Worm (Caenorhabditis elegans) whole organism, L4 larva: ENCODE measurements around the gene nspe-3.

Experiments
- F10B5.3 ChIP-seq: sonication (generic microtip); optimal IDR thresholded peaks from 2 replicates; lab custom pipeline; 2016; ENCODE audit warnings: mild to moderate bottlenecking, missing genetic modification characterization, missing compliant biosample characterization
- T20F7.1 ChIP-seq: fragments of 200-800 bp; sonication (Bioruptor generic); optimal IDR thresholded peaks from 2 replicates; lab custom pipeline; 2018; ENCODE audit warnings: mild to moderate bottlenecking, missing genetic modification characterization, missing compliant biosample characterization
- Y75B8A.6 ChIP-seq: fragments of 200-800 bp; sonication (Bioruptor generic); IDR thresholded peaks from 2 replicates; pipeline ENCODE4 v1.3.6; 2022; ENCODE audit warnings: missing genetic modification reagents, missing genetic modification characterization, missing compliant biosample characterization
- ZK337.2 ChIP-seq: fragments of 200-800 bp; sonication (Bioruptor generic); IDR thresholded peaks from 2 replicates; pipeline ENCODE4 v1.3.6; 2022; ENCODE audit warnings: missing genetic modification reagents, missing genetic modification characterization, missing compliant biosample characterization
- aha-1 ChIP-seq: fragments of 150-350 bp; peaks from one replicate; lab custom pipeline; 2014; ENCODE audit warnings: missing biosample characterization, missing genetic modification characterization
- ama-1 ChIP-seq: fragments of 150-350 bp; optimal IDR thresholded peaks from 2 replicates; lab custom pipeline; 2014; ENCODE audit warnings: inconsistent platforms, mixed read lengths
- arid-1 ChIP-seq: fragments of 200-800 bp; sonication (Bioruptor generic); conservative IDR thresholded peaks from 2 replicates; pipeline ENCODE4 v1.3.6; 2022; ENCODE audit warnings: missing genetic modification reagents, missing genetic modification characterization, missing compliant biosample characterization
- attf-4 ChIP-seq: sonication (generic microtip); optimal IDR thresholded peaks from 3 replicates; lab custom pipeline; 2017; ENCODE audit warnings: missing biosample characterization, missing genetic modification characterization
- ceh-32 ChIP-seq: sonication (generic microtip); optimal IDR thresholded peaks from 2 replicates; lab custom pipeline; 2016; ENCODE audit warnings: mild to moderate bottlenecking, missing genetic modification characterization, missing compliant biosample characterization; ENCODE audit not compliant: poor library complexity
- ceh-44 ChIP-seq: fragments of 200-800 bp; sonication (Bioruptor generic); IDR thresholded peaks from 2 replicates; pipeline ENCODE4 v1.3.6; 2022; ENCODE audit warnings: missing genetic modification reagents, missing genetic modification characterization, missing compliant biosample characterization
- ces-1 ChIP-seq: fragments of 150-350 bp; sonication (generic microtip); optimal IDR thresholded peaks from 4 replicates; lab custom pipeline; 2014; ENCODE audit warnings: missing biosample characterization, missing genetic modification reagents, missing genetic modification characterization
- ctbp-1 ChIP-seq: fragments of 200-800 bp; sonication (Bioruptor generic); IDR thresholded peaks from 2 replicates; pipeline ENCODE4 v1.3.6; 2022; ENCODE audit warnings: missing genetic modification reagents, missing genetic modification characterization, missing compliant biosample characterization
- daf-12 ChIP-seq: fragments of 150-350 bp; optimal IDR thresholded peaks from 2 replicates; lab custom pipeline; 2014; ENCODE audit warnings: missing biosample characterization, missing genetic modification reagents, missing genetic modification characterization
- daf-19 ChIP-seq: fragments of 200-800 bp; sonication (Bioruptor generic); conservative IDR thresholded peaks from 2 replicates; pipeline ENCODE4 v1.3.6; 2022; ENCODE audit warnings: missing genetic modification characterization, missing compliant biosample characterization
- daf-8 ChIP-seq: fragments of 200-800 bp; sonication (Bioruptor generic); IDR thresholded peaks from 2 replicates; pipeline ENCODE4 v1.3.6; 2022; ENCODE audit warnings: missing genetic modification characterization, missing compliant biosample characterization
- dmd-6 ChIP-seq: fragments of 200-800 bp; sonication (Bioruptor generic); IDR thresholded peaks from 2 replicates; pipeline ENCODE4 v1.3.6; 2022; ENCODE audit warnings: missing genetic modification reagents, missing genetic modification characterization, missing compliant biosample characterization
- dmd-9 ChIP-seq: fragments of 200-800 bp; sonication (Bioruptor generic); IDR thresholded peaks from 2 replicates; pipeline ENCODE4 v1.3.6; 2022; ENCODE audit warnings: missing genetic modification reagents, missing genetic modification characterization, missing compliant biosample characterization
- duxl-1 ChIP-seq: sonication (generic microtip); optimal IDR thresholded peaks from 2 replicates; lab custom pipeline; 2016; ENCODE audit warnings: mild to moderate bottlenecking, missing genetic modification characterization, moderate library complexity, missing compliant biosample characterization; ENCODE audit not compliant: poor library complexity
- dve-1 ChIP-seq: sonication (generic microtip); optimal IDR thresholded peaks from 2 replicates; lab custom pipeline; 2017; ENCODE audit warnings: antibody characterized with exemption, mild to moderate bottlenecking, missing genetic modification characterization, missing compliant biosample characterization; ENCODE audit not compliant: insufficient read depth
- hif-1 ChIP-seq, 2 experiments: sonication (generic microtip); optimal IDR thresholded peaks; 2 replicates each; lab custom pipeline; 2016 to 2017; ENCODE audit warnings: missing compliant biosample characterization in 2 of 2, missing genetic modification characterization in 2 of 2, missing genetic modification reagents in 2 of 2, missing genotype in 2 of 2, mild to moderate bottlenecking in 1 of 2
- hlh-11 ChIP-seq: fragments of 200-800 bp; sonication (Bioruptor generic); optimal IDR thresholded peaks from 2 replicates; lab custom pipeline; 2018; ENCODE audit warnings: mild to moderate bottlenecking, missing genetic modification characterization, missing compliant biosample characterization
- hlh-30 ChIP-seq: sonication (generic microtip); optimal IDR thresholded peaks from 2 replicates; lab custom pipeline; 2017; ENCODE audit warnings: antibody characterized with exemption, mild to moderate bottlenecking, missing genetic modification characterization, missing compliant biosample characterization; ENCODE audit not compliant: insufficient read depth
- jun-1 ChIP-seq: fragments of 150-350 bp; optimal IDR thresholded peaks from 2 replicates; lab custom pipeline; 2014; ENCODE audit warnings: missing biosample characterization, missing genetic modification reagents, missing genetic modification characterization
- lim-7 ChIP-seq: fragments of 200-800 bp; sonication (Bioruptor generic); IDR thresholded peaks from 2 replicates; pipeline ENCODE4 v1.3.6; 2022; ENCODE audit warnings: missing genetic modification characterization, missing compliant biosample characterization
- mdl-1 ChIP-seq, 2 experiments: fragments of 150-350 bp in 1 of 2; sonication (generic microtip) in 1 of 2; optimal IDR thresholded peaks; 2 replicates each; lab custom pipeline; 2014 to 2017; ENCODE audit warnings: missing biosample characterization in 2 of 2, missing genetic modification characterization in 2 of 2
- mes-2 ChIP-seq: sonication (generic microtip); optimal IDR thresholded peaks from 2 replicates; lab custom pipeline; 2016; ENCODE audit warnings: missing genotype, mild to moderate bottlenecking, missing genetic modification characterization, missing compliant biosample characterization; ENCODE audit not compliant: poor library complexity, severe bottlenecking
- mxl-3 ChIP-seq: fragments of 200-800 bp; sonication (Bioruptor generic); optimal IDR thresholded peaks from 2 replicates; lab custom pipeline; 2018; ENCODE audit warnings: mild to moderate bottlenecking, missing genetic modification characterization, missing compliant biosample characterization
- nhr-11 ChIP-seq: fragments of 150-350 bp; optimal IDR thresholded peaks from 2 replicates; lab custom pipeline; 2014; ENCODE audit warnings: missing biosample characterization, missing genetic modification characterization
- nhr-111 ChIP-seq: fragments of 200-800 bp; sonication (Bioruptor generic); optimal IDR thresholded peaks from 2 replicates; lab custom pipeline; 2018; ENCODE audit warnings: mild to moderate bottlenecking, missing genetic modification characterization, missing compliant biosample characterization
- nhr-237 ChIP-seq: sonication (generic microtip); optimal IDR thresholded peaks from 2 replicates; lab custom pipeline; 2017; ENCODE audit warnings: missing biosample characterization, missing genetic modification characterization
- nhr-28 ChIP-seq: fragments of 150-350 bp; optimal IDR thresholded peaks from 2 replicates; lab custom pipeline; 2014; ENCODE audit warnings: missing biosample characterization, missing genetic modification characterization
- nhr-41 ChIP-seq: fragments of 200-800 bp; sonication (Bioruptor generic); IDR thresholded peaks from 2 replicates; pipeline ENCODE4 v1.3.6; 2022; ENCODE audit warnings: missing genetic modification reagents, missing genetic modification characterization, missing compliant biosample characterization
- nhr-48 ChIP-seq: sonication (generic microtip); optimal IDR thresholded peaks from 2 replicates; lab custom pipeline; 2016; ENCODE audit warnings: mild to moderate bottlenecking, missing genetic modification characterization, missing compliant biosample characterization
- nhr-6 ChIP-seq: fragments of 150-350 bp; optimal IDR thresholded peaks from 2 replicates; lab custom pipeline; 2014; ENCODE audit warnings: missing biosample characterization, missing genetic modification characterization
- pqm-1 ChIP-seq: sonication (generic microtip); optimal IDR thresholded peaks from 2 replicates; lab custom pipeline; 2017; ENCODE audit warnings: missing biosample characterization, missing genetic modification characterization
- snpc-1.2 ChIP-seq: fragments of 200-800 bp; sonication (Bioruptor generic); IDR thresholded peaks from 2 replicates; pipeline ENCODE4 v1.3.6; 2022; ENCODE audit warnings: missing genetic modification reagents, missing genetic modification characterization, missing compliant biosample characterization
- snpc-4 ChIP-seq: fragments of 150-350 bp; optimal IDR thresholded peaks from 2 replicates; lab custom pipeline; 2014; ENCODE audit warnings: missing biosample characterization, missing genetic modification characterization
- unc-130 ChIP-seq: sonication (generic microtip); optimal IDR thresholded peaks from 2 replicates; lab custom pipeline; 2016; ENCODE audit warnings: missing genetic modification reagents, missing genetic modification characterization, missing compliant biosample characterization
- unc-62 ChIP-seq, 3 experiments: fragments of 150-350 bp in 1 of 3; sonication (generic microtip); optimal IDR thresholded peaks in 2 of 3; peaks in 1 of 3; 1 replicate in 1 of 3; 2 replicates in 2 of 3; lab custom pipeline; 2014 to 2017; ENCODE audit warnings: missing biosample characterization in 3 of 3, missing genetic modification characterization in 3 of 3, missing genetic modification reagents in 3 of 3, missing genotype in 1 of 3
- vab-7 ChIP-seq: fragments of 200-800 bp; sonication (Bioruptor generic); IDR thresholded peaks from 2 replicates; pipeline ENCODE4 v1.3.6; 2022; ENCODE audit warnings: missing genetic modification reagents, missing genetic modification characterization, missing compliant biosample characterization
- zfp-3 ChIP-seq: fragments of 200-800 bp; sonication (Bioruptor generic); conservative IDR thresholded peaks from 2 replicates; pipeline ENCODE4 v1.3.6; 2022; ENCODE audit warnings: missing genetic modification reagents, missing genetic modification characterization, missing compliant biosample characterization

Gene nspe-3

ce11 chrII:12615413-12615812, 2.3 kb upstream of the nspe-3 start:
- TF ChIP-seq nhr-48 (tag; lab: Kevin White, UChicago) (peak; percentile 97), hlh-11 (tag; lab: Kevin White, UChicago) (peak; percentile 16), nhr-28 (tag; lab: Kevin White, UChicago) (peak; percentile 60), T20F7.1 (GFP tag; lab: Kevin White, UChicago) (no peak), jun-1 (tag; lab: Kevin White, UChicago) (no peak), hlh-30 (peak; percentile 28), mxl-3 (GFP tag; lab: Kevin White, UChicago) (peak; percentile 85), daf-8 (no peak), unc-130 (GFP tag; lab: Kevin White, UChicago) (no peak), ceh-44 (GFP tag; lab: Robert Waterston, UW) (no peak), unc-62 (GFP tag; optimal IDR thresholded peaks at IDR 0.05 in 1 of 2; lab: Kevin White, UChicago) (peak in 1 of 2 experiments; percentile 93), unc-62 (tag; optimal IDR thresholded peaks at IDR 0.05; lab: Kevin White, UChicago) (no peak), F10B5.3 (no peak), Y75B8A.6 (no peak), nhr-6 (no peak), zfp-3 (GFP tag; lab: Robert Waterston, UW) (no peak), mes-2 (tag; lab: Kevin White, UChicago) (no peak), lim-7 (no peak), duxl-1 (tag; lab: Kevin White, UChicago) (no peak), arid-1 (GFP tag; lab: Robert Waterston, UW) (no peak), ceh-32 (tag; lab: Kevin White, UChicago) (no peak), snpc-1.2 (GFP tag; lab: Robert Waterston, UW) (no peak), ama-1 (lab: Kevin White, UChicago) (no peak), mdl-1 (tag; optimal IDR thresholded peaks at IDR 0.05; lab: Kevin White, UChicago) (peak in 1 of 2 experiments; percentile 5), dmd-9 (GFP tag; lab: Robert Waterston, UW) (no peak), pqm-1 (no peak), hif-1 (tag; optimal IDR thresholded peaks at IDR 0.05; lab: Kevin White, UChicago) (peak; percentile 93 to 96), dmd-6 (GFP tag; lab: Robert Waterston, UW) (peak; percentile 93), daf-12 (no peak), aha-1 (tag; lab: Kevin White, UChicago) (peak; percentile 99), ctbp-1 (GFP tag; lab: Robert Waterston, UW) (no peak)

ce11 chrII:12616081-12616480, 1.6 kb upstream of the nspe-3 start, which contains the start of gene nspe-6:
Gene nspe-6, minus strand, starts transcription at chrII:12616181.
- TF ChIP-seq nhr-11 (tag; lab: Kevin White, UChicago) (no peak), snpc-4 (no peak), aha-1 (tag; lab: Kevin White, UChicago) (peak; percentile 10), daf-19 (GFP tag; lab: Robert Waterston, UW) (no peak)

ce11 chrII:12619288-12619687, 1.6 kb downstream of the nspe-3 start, which contains the start of gene nspe-2:
Gene nspe-2, minus strand, starts transcription at chrII:12619388.
- TF ChIP-seq ZK337.2 (GFP tag; lab: Robert Waterston, UW) (no peak), unc-62 (GFP tag; optimal IDR thresholded peaks at IDR 0.05 in 1 of 2; lab: Kevin White, UChicago) (peak in 1 of 2 experiments; percentile 46), unc-62 (tag; optimal IDR thresholded peaks at IDR 0.05; lab: Kevin White, UChicago) (no peak)

ce11 chrII:12620764-12621163, 3.1 kb downstream of the nspe-3 start, which contains the start of gene nspe-1:
Gene nspe-1, minus strand, starts transcription at chrII:12620864.
- TF ChIP-seq hlh-30 (no peak), ces-1 (no peak), nhr-111 (GFP tag; lab: Kevin White, UChicago) (no peak), dve-1 (tag; lab: Kevin White, UChicago) (no peak), attf-4 (tag; lab: Kevin White, UChicago) (no peak), jun-1 (tag; lab: Kevin White, UChicago) (no peak), nhr-237 (tag; lab: Kevin White, UChicago) (no peak), vab-7 (GFP tag; lab: Robert Waterston, UW) (no peak), lim-7 (no peak), nhr-41 (GFP tag; lab: Robert Waterston, UW) (no peak), pqm-1 (no peak)
- TF ChIP-seq, all 104 proteins: peak for 0
